Worm (Caenorhabditis elegans): ENCODE measurements around the gene dyc-1.
A peak's percentile ranks its signal among the peaks of the same experiment; 100 is the strongest.

DNA sequence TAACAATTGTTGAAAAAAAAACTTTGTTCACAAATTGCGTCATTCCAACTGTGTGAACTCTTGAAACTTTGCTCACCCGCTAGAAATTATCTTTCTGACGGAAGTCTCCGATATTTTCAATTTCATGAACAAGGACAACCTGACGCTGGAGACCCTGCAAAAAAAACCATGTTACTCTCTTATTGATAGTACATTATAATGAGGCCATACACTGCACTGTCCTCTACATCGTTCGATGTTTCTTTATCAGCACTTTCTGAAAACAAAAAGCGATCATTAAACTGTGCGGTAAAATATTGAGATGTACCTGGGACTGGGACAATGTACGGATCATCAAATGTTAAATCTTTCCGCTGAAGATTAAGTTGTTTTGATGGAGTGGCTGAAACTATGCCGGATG, 45.8 kb upstream of the dyc-1 start:
- TF ChIP-seq ztf-4 (tag; optimal IDR thresholded peaks at IDR 0.05) (no peak), zag-1 (tag; optimal IDR thresholded peaks at IDR 0.05) (no peak), elt-1 (tag; optimal IDR thresholded peaks at IDR 0.05) (no peak), egl-27 (tag; optimal IDR thresholded peaks at IDR 0.05) (no peak), ceh-16 (tag; optimal IDR thresholded peaks at IDR 0.05) (no peak), unc-39 (tag; optimal IDR thresholded peaks at IDR 0.05) (no peak), fkh-10 (GFP tag; optimal IDR thresholded peaks at IDR 0.05) (no peak), pqm-1 (tag; optimal IDR thresholded peaks at IDR 0.05) (peak; percentile 60), nhr-77 (tag; optimal IDR thresholded peaks at IDR 0.05) (no peak)
